Worm (Caenorhabditis elegans) whole organism, L3 larva: ENCODE measurements around the gene str-28.

Source experiments
- R02D3.7 ChIP-seq: fragments of 150-350 bp; optimal IDR thresholded peaks from 2 replicates; lab custom pipeline; 2014; ENCODE audit warnings: missing biosample characterization, missing genetic modification characterization
- nhr-237 ChIP-seq: fragments of 150-350 bp; optimal IDR thresholded peaks from 2 replicates; lab custom pipeline; 2014; ENCODE audit warnings: missing biosample characterization, missing genetic modification characterization
- zag-1 ChIP-seq: fragments of 150-350 bp; optimal IDR thresholded peaks from 2 replicates; lab custom pipeline; 2014; ENCODE audit warnings: missing biosample characterization, missing genetic modification characterization

DNA sequence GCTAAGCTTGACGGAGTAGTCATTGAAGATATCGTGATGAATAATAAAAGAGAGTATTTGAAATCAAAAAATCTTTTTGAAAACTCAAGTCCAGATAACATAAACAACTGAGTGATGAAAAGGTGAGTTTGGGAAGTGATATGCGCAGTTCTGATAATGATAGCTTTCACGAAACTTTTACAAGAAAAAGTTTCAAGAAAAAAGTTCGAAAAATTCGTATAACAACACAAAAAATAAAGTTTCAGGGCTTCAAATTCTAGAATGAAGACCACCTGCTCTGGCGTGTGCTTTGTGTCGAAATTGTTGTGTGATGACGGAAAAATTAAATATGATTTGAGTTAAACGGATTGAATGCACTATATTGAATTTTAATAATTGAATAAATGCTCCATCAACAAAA lies 47.4 kb upstream of the str-28 start, which contains the start of gene srb-19:
- no peak for TF ChIP-seq R02D3.7 (tag; lab: Kevin White, UChicago)
- no peak for TF ChIP-seq nhr-237 (tag; lab: Kevin White, UChicago)
- no peak for TF ChIP-seq zag-1
